Fruit fly (Drosophila melanogaster) whole organism: ENCODE results near the gene Crg-1.

ENCODE experiments used
- CG8478 ChIP-seq: fragments of >200 bp; optimal IDR thresholded peaks from 2 replicates; lab custom pipeline; 2018; ENCODE audit warnings: inconsistent platforms
- EcR ChIP-seq, 2 experiments: fragments of >200 bp; optimal IDR thresholded peaks; 2 replicates each; lab custom pipeline; 2017; ENCODE audit warnings: missing biosample characterization in 2 of 2, missing genetic modification characterization in 2 of 2, missing genetic modification reagents in 2 of 2

DNA sequence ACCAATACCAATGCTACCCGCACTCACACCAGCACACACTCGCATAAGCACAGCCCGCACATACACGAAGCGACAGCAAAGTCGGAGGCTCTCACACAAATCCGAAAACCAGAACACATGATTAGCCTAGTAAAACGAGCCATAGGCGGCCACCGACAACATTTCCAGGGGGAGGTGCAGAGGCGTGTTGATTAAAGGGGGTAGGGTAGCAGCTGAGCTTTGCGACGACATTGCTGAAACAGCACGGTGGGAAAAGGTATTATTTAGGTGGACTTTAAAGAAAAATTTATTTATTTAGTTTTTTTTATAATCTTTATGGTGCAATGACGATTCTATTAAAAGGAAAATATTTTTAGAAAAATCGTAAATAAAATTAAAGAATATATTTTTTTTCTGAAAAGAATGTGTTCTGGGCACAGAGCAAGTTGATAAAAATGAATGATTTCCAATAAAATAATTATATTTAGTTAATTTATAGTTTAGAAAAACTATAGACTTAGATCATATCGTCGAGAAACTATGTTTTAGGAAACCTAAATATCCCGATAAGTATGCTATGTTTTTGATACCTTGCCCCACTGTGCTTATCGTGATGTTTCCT is 49.0 kb upstream of the Crg-1 start:
- TF ChIP-seq CG8478 (lab: Kevin White, UChicago) (no peak), EcR (GFP tag; optimal IDR thresholded peaks at IDR 0.05; lab: Kevin White, UChicago) (no peak)
